Fruit fly (Drosophila melanogaster) whole organism, embryonic: Measurements from ENCODE around the gene CG12947.

Experiments
- Atf3 ChIP-seq: fragments of 200-800 bp; sonication (Bioruptor generic); optimal IDR thresholded peaks from 3 replicates; lab custom pipeline; 2016; ENCODE audit warnings: missing biosample characterization, missing genetic modification characterization
- CG10209 ChIP-seq: fragments of 200-800 bp; sonication (Bioruptor generic); optimal IDR thresholded peaks from 3 replicates; lab custom pipeline; 2017; ENCODE audit warnings: missing biosample characterization, mild to moderate bottlenecking, missing genetic modification characterization, missing genetic modification reagents
- CG10267 ChIP-seq: fragments of 200-800 bp; sonication (Bioruptor generic); optimal IDR thresholded peaks from 2 replicates; lab custom pipeline; 2018; ENCODE audit warnings: missing biosample characterization, mild to moderate bottlenecking, missing genetic modification characterization, moderate library complexity
- CG11723 ChIP-seq: fragments of 200-800 bp; sonication (Bioruptor generic); optimal IDR thresholded peaks from 2 replicates; lab custom pipeline; 2017; ENCODE audit warnings: missing biosample characterization, mild to moderate bottlenecking, missing genetic modification characterization
- CG12071 ChIP-seq: fragments of 200-800 bp; sonication (Bioruptor generic); optimal IDR thresholded peaks from 3 replicates; lab custom pipeline; 2018; ENCODE audit warnings: missing biosample characterization, mild to moderate bottlenecking, missing genetic modification characterization
- CG13624 ChIP-seq: fragments of 200-800 bp; sonication (Bioruptor generic); optimal IDR thresholded peaks from 2 replicates; lab custom pipeline; 2016; ENCODE audit warnings: missing biosample characterization, missing genetic modification characterization
- CG15514 ChIP-seq: fragments of 200-800 bp; sonication (Bioruptor generic); optimal IDR thresholded peaks from 3 replicates; lab custom pipeline; 2017; ENCODE audit warnings: missing biosample characterization, missing genetic modification characterization, mild to moderate bottlenecking, moderate library complexity, missing genetic modification reagents
- CG15601 ChIP-seq: fragments of 200-800 bp; sonication (Bioruptor generic); optimal IDR thresholded peaks from 3 replicates; lab custom pipeline; 2019; ENCODE audit warnings: missing biosample characterization, mild to moderate bottlenecking, missing genetic modification characterization, moderate library complexity
- CG2120 ChIP-seq: fragments of 200-800 bp; sonication (Bioruptor generic); optimal IDR thresholded peaks from 3 replicates; lab custom pipeline; 2016; ENCODE audit warnings: missing biosample characterization, missing genetic modification characterization
- CG2875 ChIP-seq: fragments of 200-800 bp; sonication (Bioruptor generic); optimal IDR thresholded peaks from 2 replicates; lab custom pipeline; 2017; ENCODE audit warnings: missing biosample characterization, mild to moderate bottlenecking, missing genetic modification characterization, missing genetic modification reagents
- CG31224 ChIP-seq: fragments of 200-800 bp; sonication (Bioruptor generic); IDR thresholded peaks from 2 replicates; pipeline ENCODE4 v1.3.6; 2022; ENCODE audit warnings: missing biosample characterization, missing genetic modification characterization
- CG3847 ChIP-seq: fragments of 200-800 bp; sonication (Bioruptor generic); IDR thresholded peaks from 2 replicates; pipeline ENCODE4 v1.3.6; 2022; ENCODE audit warnings: missing biosample characterization, missing genetic modification characterization
- CG4404 ChIP-seq: fragments of 200-800 bp; sonication (Bioruptor generic); IDR thresholded peaks from 2 replicates; pipeline ENCODE4 v1.3.6; 2022; ENCODE audit warnings: missing biosample characterization, missing genetic modification characterization
- CG4424 ChIP-seq: fragments of 200-800 bp; sonication (Bioruptor generic); optimal IDR thresholded peaks from 3 replicates; lab custom pipeline; 2016; ENCODE audit warnings: missing biosample characterization, missing genetic modification characterization
- CG4617 ChIP-seq: fragments of 200-800 bp; sonication (Bioruptor generic); optimal IDR thresholded peaks from 3 replicates; lab custom pipeline; 2016; ENCODE audit warnings: missing biosample characterization, missing genetic modification characterization, borderline replicate concordance
- CG6272 ChIP-seq: fragments of 200-800 bp; sonication (Bioruptor generic); IDR thresholded peaks from 2 replicates; pipeline ENCODE4 v1.3.6; 2022; ENCODE audit warnings: missing biosample characterization, missing genetic modification characterization
- CG6791 ChIP-seq: fragments of 200-800 bp; sonication (Bioruptor generic); IDR thresholded peaks from 3 replicates; pipeline ENCODE4 v1.3.6; 2022; ENCODE audit warnings: missing biosample characterization, missing genetic modification characterization; ENCODE audit not compliant: partially characterized antibody
- CG6813 ChIP-seq: fragments of 200-800 bp; sonication (Bioruptor generic); optimal IDR thresholded peaks from 2 replicates; lab custom pipeline; 2017; ENCODE audit warnings: missing biosample characterization, missing genetic modification characterization, mild to moderate bottlenecking, moderate library complexity, missing genetic modification reagents
- CG8290 ChIP-seq, 3 experiments: fragments of 200-800 bp; sonication (Bioruptor generic); optimal IDR thresholded peaks; 2 replicates each; lab custom pipeline; 2016 to 2019; ENCODE audit warnings: missing biosample characterization in 3 of 3, missing genetic modification characterization in 3 of 3, mild to moderate bottlenecking in 2 of 3, moderate library complexity in 1 of 3
- CrebB ChIP-seq: fragments of 200-800 bp; sonication (Bioruptor generic); optimal IDR thresholded peaks from 3 replicates; lab custom pipeline; 2018; ENCODE audit warnings: missing biosample characterization, mild to moderate bottlenecking, missing genetic modification characterization
- Dad ChIP-seq: fragments of 200-800 bp; sonication (Bioruptor generic); optimal IDR thresholded peaks from 3 replicates; lab custom pipeline; 2016; ENCODE audit warnings: missing biosample characterization, missing genetic modification characterization
- Doc2 ChIP-seq: fragments of 200-800 bp; sonication (Bioruptor generic); IDR thresholded peaks from 2 replicates; pipeline ENCODE4 v1.3.6; 2022; ENCODE audit warnings: missing biosample characterization, missing genetic modification characterization
- Fer2 ChIP-seq: fragments of 200-800 bp; sonication (Bioruptor generic); optimal IDR thresholded peaks from 2 replicates; lab custom pipeline; 2018; ENCODE audit warnings: missing biosample characterization, mild to moderate bottlenecking, missing genetic modification characterization, moderate library complexity
- Nf-YC ChIP-seq: fragments of 200-800 bp; optimal IDR thresholded peaks from 3 replicates; lab custom pipeline; 2019; ENCODE audit warnings: missing biosample characterization, mild to moderate bottlenecking, missing genetic modification characterization, moderate library complexity
- Oli ChIP-seq: fragments of 200-800 bp; sonication (Bioruptor generic); optimal IDR thresholded peaks from 2 replicates; lab custom pipeline; 2018; ENCODE audit warnings: missing biosample characterization, mild to moderate bottlenecking, missing genetic modification characterization, moderate library complexity
- PHDP ChIP-seq: fragments of 200-800 bp; sonication (Bioruptor generic); optimal IDR thresholded peaks from 3 replicates; lab custom pipeline; 2018; ENCODE audit warnings: missing biosample characterization, mild to moderate bottlenecking, missing genetic modification characterization, moderate library complexity
- Sry-β ChIP-seq: fragments of 200-800 bp; sonication (Bioruptor generic); optimal IDR thresholded peaks from 2 replicates; lab custom pipeline; 2018; ENCODE audit warnings: missing biosample characterization, mild to moderate bottlenecking, missing genetic modification characterization, moderate library complexity
- Sry-δ ChIP-seq: fragments of 200-800 bp; sonication (Bioruptor generic); optimal IDR thresholded peaks from 2 replicates; lab custom pipeline; 2016; ENCODE audit warnings: missing biosample characterization, missing genetic modification characterization
- Taf1 ChIP-seq: fragments of 200-800 bp; sonication (Bioruptor generic); IDR thresholded peaks from 2 replicates; pipeline ENCODE4 v1.3.6; 2022; ENCODE audit warnings: missing biosample characterization, missing genetic modification characterization
- Vsx1 ChIP-seq: fragments of 200-800 bp; sonication (Bioruptor generic); optimal IDR thresholded peaks from 2 replicates; lab custom pipeline; 2017; ENCODE audit warnings: missing biosample characterization, mild to moderate bottlenecking, missing genetic modification characterization, missing genetic modification reagents
- az2 ChIP-seq: fragments of 200-800 bp; sonication (Bioruptor generic); optimal IDR thresholded peaks from 3 replicates; lab custom pipeline; 2016; ENCODE audit warnings: missing biosample characterization, missing genetic modification characterization
- ci ChIP-seq: fragments of 200-800 bp; sonication (Bioruptor generic); IDR thresholded peaks from 3 replicates; pipeline ENCODE4 v1.3.6; 2022; ENCODE audit warnings: missing biosample characterization, missing genetic modification characterization
- dm ChIP-seq: fragments of 200-800 bp; sonication (Bioruptor generic); optimal IDR thresholded peaks from 3 replicates; lab custom pipeline; 2016; ENCODE audit warnings: missing biosample characterization, missing genetic modification characterization
- dmrt11E ChIP-seq: fragments of 200-800 bp; sonication (Bioruptor generic); optimal IDR thresholded peaks from 3 replicates; lab custom pipeline; 2018; ENCODE audit warnings: missing biosample characterization, mild to moderate bottlenecking, missing genetic modification characterization, moderate library complexity
- ems ChIP-seq: fragments of 200-800 bp; sonication (Bioruptor generic); optimal IDR thresholded peaks from 3 replicates; lab custom pipeline; 2016; ENCODE audit warnings: missing biosample characterization, missing genetic modification characterization
- eyg ChIP-seq: fragments of 200-800 bp; sonication (Bioruptor generic); optimal IDR thresholded peaks from 3 replicates; lab custom pipeline; 2016; ENCODE audit warnings: missing biosample characterization, missing genetic modification characterization
- gsb ChIP-seq: fragments of 200-800 bp; sonication (Bioruptor generic); IDR thresholded peaks from 2 replicates; pipeline ENCODE4 v1.3.6; 2022; ENCODE audit warnings: missing biosample characterization, missing genetic modification characterization
- h ChIP-seq: fragments of >200 bp; optimal IDR thresholded peaks from 2 replicates; lab custom pipeline; 2017
- insv ChIP-seq, 2 experiments: fragments of 200-800 bp; sonication (Bioruptor generic); optimal IDR thresholded peaks; 3 replicates each; lab custom pipeline; 2016 to 2018; ENCODE audit warnings: missing biosample characterization in 2 of 2, missing genetic modification characterization in 2 of 2
- kay ChIP-seq: fragments of 200-800 bp; sonication (Bioruptor generic); optimal IDR thresholded peaks from 2 replicates; lab custom pipeline; 2016; ENCODE audit warnings: missing biosample characterization, missing genetic modification characterization
- klu ChIP-seq: fragments of 200-800 bp; sonication (Bioruptor generic); IDR thresholded peaks from 2 replicates; pipeline ENCODE4 v1.3.6; 2022; ENCODE audit warnings: missing biosample characterization, missing genetic modification characterization
- lab ChIP-seq: fragments of 200-800 bp; sonication (Bioruptor generic); optimal IDR thresholded peaks from 3 replicates; lab custom pipeline; 2017; ENCODE audit warnings: missing biosample characterization, missing genetic modification characterization, mild to moderate bottlenecking, moderate library complexity, missing genetic modification reagents
- lbe ChIP-seq: fragments of 200-800 bp; sonication (Bioruptor generic); optimal IDR thresholded peaks from 2 replicates; lab custom pipeline; 2016; ENCODE audit warnings: missing biosample characterization, mild to moderate bottlenecking, missing genetic modification characterization
- nau ChIP-seq: fragments of 200-800 bp; sonication (Bioruptor generic); optimal IDR thresholded peaks from 3 replicates; lab custom pipeline; 2017; ENCODE audit warnings: missing biosample characterization, mild to moderate bottlenecking, missing genetic modification characterization, missing genetic modification reagents
- nerfin-1 ChIP-seq: fragments of 200-800 bp; sonication (Bioruptor generic); optimal IDR thresholded peaks from 3 replicates; lab custom pipeline; 2019; ENCODE audit warnings: missing biosample characterization, mild to moderate bottlenecking, missing genetic modification characterization, moderate library complexity
- ro ChIP-seq: fragments of 200-800 bp; sonication (Bioruptor generic); IDR thresholded peaks from 2 replicates; pipeline ENCODE4 v1.3.6; 2022; ENCODE audit warnings: missing biosample characterization, missing genetic modification characterization
- sens ChIP-seq: fragments of 200-800 bp; sonication (Bioruptor generic); peaks from one replicate; lab custom pipeline; 2016; ENCODE audit warnings: missing biosample characterization, missing genetic modification characterization
- sim ChIP-seq: fragments of 200-800 bp; sonication (Bioruptor generic); IDR thresholded peaks from 2 replicates; pipeline ENCODE4 v1.3.6; 2022; ENCODE audit warnings: missing biosample characterization, missing genetic modification characterization
- stwl ChIP-seq: fragments of 200-800 bp; sonication (Bioruptor generic); optimal IDR thresholded peaks from 3 replicates; lab custom pipeline; 2018; ENCODE audit warnings: missing biosample characterization, mild to moderate bottlenecking, missing genetic modification characterization, moderate library complexity
- toy ChIP-seq: fragments of 200-800 bp; sonication (Bioruptor generic); IDR thresholded peaks from 2 replicates; pipeline ENCODE4 v1.3.6; 2022; ENCODE audit warnings: missing biosample characterization, missing genetic modification characterization
- vvl ChIP-seq: fragments of 200-800 bp; sonication (Bioruptor generic); IDR thresholded peaks from 2 replicates; pipeline ENCODE4 v1.3.6; 2022; ENCODE audit warnings: missing biosample characterization, missing genetic modification characterization
- zen2 ChIP-seq: fragments of 200-800 bp; sonication (Bioruptor generic); IDR thresholded peaks from 3 replicates; pipeline ENCODE4 v1.3.6; 2022; ENCODE audit warnings: missing biosample characterization, missing genetic modification characterization; ENCODE audit not compliant: partially characterized antibody

CG12947 gene

dm6 chr3R:9791177-9791806 lies 11.4 kb downstream of the CG12947 start, which contains the start of the genes CG12945 and CG8507 (continued):
- TF ChIP-seq CG6813 (no peak), CG4424 (GFP tag; lab: Kevin White, UChicago) (no peak), kay (GFP tag; lab: Kevin White, UChicago) (peak; percentile 21), CG13624 (GFP tag; lab: Kevin White, UChicago) (peak; percentile 42), CG15601 (peak; percentile 35), insv (GFP tag; optimal IDR thresholded peaks at IDR 0.05; lab: Kevin White, UChicago) (no peak), CG12071 (GFP tag; lab: Kevin White, UChicago) (no peak), CG2120 (GFP tag; lab: Kevin White, UChicago) (peak; percentile 79), dm (peak; percentile 34), CG11723 (no peak), Dad (peak; percentile 26), ems (peak; percentile 1), nerfin-1 (no peak), CG2875 (no peak), zen2 (no peak), Sry-δ (GFP tag; lab: Kevin White, UChicago) (peak; percentile 39), CG15514 (GFP tag; lab: Kevin White, UChicago) (peak; percentile 40), Nf-YC (tag; lab: Kevin White, UChicago) (no peak), ro (GFP tag; lab: Robert Waterston, UW) (no peak), CG10209 (GFP tag; lab: Kevin White, UChicago) (peak; percentile 16), Taf1 (0 out of 2 replicates have a peak, but pooled peaks have one; percentile 19), Doc2 (GFP tag; lab: Robert Waterston, UW) (no peak), sim (no peak), CG6791 (GFP tag; lab: Robert Waterston, UW) (no peak), toy (GFP tag; lab: Robert Waterston, UW) (no peak), CrebB (tag; lab: Kevin White, UChicago) (no peak), stwl (tag; lab: Kevin White, UChicago) (peak; percentile 65), CG4404 (peak; percentile 37; the same call in 1 of the 2 replicates), gsb (GFP tag; lab: Robert Waterston, UW) (no peak), vvl (peak; percentile 31; the same call in 1 of the 2 replicates), az2 (GFP tag; lab: Kevin White, UChicago) (no peak), lbe (peak; percentile 3), CG6272 (GFP tag; lab: Robert Waterston, UW) (no peak), Oli (tag; lab: Kevin White, UChicago) (peak; percentile 13), dmrt11E (peak; percentile 4), lab (GFP tag; lab: Kevin White, UChicago) (no peak), Vsx1 (GFP tag; lab: Kevin White, UChicago) (no peak), h (lab: Kevin White, UChicago) (no peak), PHDP (peak; percentile 48), Fer2 (tag; lab: Kevin White, UChicago) (no peak), CG31224 (GFP tag; lab: Robert Waterston, UW) (peak; percentile 20; the same call in 1 of the 2 replicates)

DNA sequence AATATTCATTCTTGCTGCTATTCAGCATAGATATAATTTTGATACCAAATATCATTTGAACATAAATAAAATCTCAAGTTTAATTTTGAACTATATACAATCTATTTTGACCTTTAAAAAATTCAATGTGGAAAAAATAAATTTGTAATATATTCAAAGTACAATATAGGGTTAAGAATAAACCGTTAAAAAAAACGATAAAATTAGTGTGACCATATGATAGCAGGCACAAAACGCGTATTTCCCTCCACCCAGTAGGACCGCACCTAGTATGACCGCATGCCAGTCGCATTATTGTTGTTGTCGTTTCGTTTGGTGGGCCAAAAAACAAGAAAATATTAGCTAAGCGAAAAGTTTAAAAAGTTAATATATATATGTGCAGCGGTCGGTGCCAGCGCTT lies 13.2 kb downstream of the CG12947 start, which contains the start of gene CG8516:
Gene CG8516 (plus strand): TSS at position 278 of the 400 bp plus-strand sequence.
- no peak for TF ChIP-seq eyg (GFP tag; lab: Kevin White, UChicago)
- peak; percentile 51 for TF ChIP-seq CG10267 (tag; lab: Kevin White, UChicago)
- TF ChIP-seq sens (GFP tag; lab: Kevin White, UChicago): peak; percentile 68
- TF ChIP-seq PHDP: peak; percentile 6
- TF ChIP-seq klu: no peak
- no peak for TF ChIP-seq CG8290 (GFP tag; optimal IDR thresholded peaks at IDR 0.05; lab: Kevin White, UChicago)
- no peak for TF ChIP-seq CG8290 (tag; optimal IDR thresholded peaks at IDR 0.05; lab: Kevin White, UChicago)
- TF ChIP-seq Sry-β (GFP tag; lab: Kevin White, UChicago): peak; percentile 80
- TF ChIP-seq ci (GFP tag; lab: Robert Waterston, UW): no peak
- TF ChIP-seq Atf3 (GFP tag; lab: Kevin White, UChicago): peak; percentile 13
- TF ChIP-seq CG3847 (GFP tag; lab: Robert Waterston, UW): peak; percentile 37; the same call in 1 of the 2 replicates
- TF ChIP-seq CG4617 (GFP tag; lab: Kevin White, UChicago): peak; percentile 91
- TF ChIP-seq nau: no peak
- TF ChIP-seq nerfin-1: no peak
